Worm (Caenorhabditis elegans) whole organism, early embryonic: ENCODE data around the gene kcc-1.

Experiments
- B0310.2 ChIP-seq: sonication (generic microtip); optimal IDR thresholded peaks from 2 replicates; lab custom pipeline; 2016; ENCODE audit warnings: mild to moderate bottlenecking, missing genetic modification characterization, missing compliant biosample characterization
- F13C5.2 ChIP-seq: sonication (generic microtip); optimal IDR thresholded peaks from 2 replicates; lab custom pipeline; 2017; ENCODE audit warnings: mild to moderate bottlenecking, missing genetic modification characterization, inconsistent platforms, missing compliant biosample characterization
- aly-1 ChIP-seq: sonication (generic microtip); optimal IDR thresholded peaks from 2 replicates; lab custom pipeline; 2016; ENCODE audit warnings: missing genetic modification characterization, missing compliant biosample characterization
- ama-1 ChIP-seq: fragments of 150-350 bp; optimal IDR thresholded peaks from 2 replicates; lab custom pipeline; 2014
- ceh-13 ChIP-seq: fragments of 200-800 bp; sonication (Bioruptor generic); optimal IDR thresholded peaks from 2 replicates; lab custom pipeline; 2018; ENCODE audit warnings: mild to moderate bottlenecking, missing genetic modification characterization, missing compliant biosample characterization
- ceh-36 ChIP-seq: sonication (generic microtip); optimal IDR thresholded peaks from 2 replicates; lab custom pipeline; 2016; ENCODE audit warnings: missing genetic modification characterization, inconsistent platforms, missing compliant biosample characterization
- ets-7 ChIP-seq: sonication (generic microtip); optimal IDR thresholded peaks from 2 replicates; lab custom pipeline; 2016; ENCODE audit warnings: missing genotype, missing genetic modification characterization, missing compliant biosample characterization
- flt-1 ChIP-seq: fragments of 200-800 bp; sonication (Bioruptor generic); IDR thresholded peaks from 2 replicates; pipeline ENCODE4 v1.3.6; 2022; ENCODE audit warnings: missing genetic modification characterization, missing compliant biosample characterization
- hmbx-1 ChIP-seq: sonication (generic microtip); optimal IDR thresholded peaks from 2 replicates; lab custom pipeline; 2016; ENCODE audit warnings: mild to moderate bottlenecking, missing genetic modification characterization, missing compliant biosample characterization
- hmg-4 ChIP-seq: fragments of 200-800 bp; sonication (Bioruptor generic); optimal IDR thresholded peaks from 2 replicates; lab custom pipeline; 2018; ENCODE audit warnings: mild to moderate bottlenecking, missing genetic modification characterization, missing compliant biosample characterization
- hnd-1 ChIP-seq: sonication (generic microtip); optimal IDR thresholded peaks from 2 replicates; lab custom pipeline; 2016; ENCODE audit warnings: missing genetic modification characterization, missing compliant biosample characterization
- pes-1 ChIP-seq: fragments of 200-800 bp; sonication (Bioruptor generic); IDR thresholded peaks from 2 replicates; pipeline ENCODE4 v1.3.6; 2022; ENCODE audit warnings: missing genetic modification reagents, missing genetic modification characterization, missing compliant biosample characterization
- scrt-1 ChIP-seq: fragments of 200-800 bp; sonication (Bioruptor generic); IDR thresholded peaks from 2 replicates; pipeline ENCODE4 v1.3.6; 2022; ENCODE audit warnings: missing genetic modification characterization, missing compliant biosample characterization
- sea-1 ChIP-seq: fragments of 200-800 bp; sonication (Bioruptor generic); conservative IDR thresholded peaks from 2 replicates; pipeline ENCODE4 v1.3.6; 2022; ENCODE audit warnings: missing genetic modification characterization, missing compliant biosample characterization
- tbx-11 ChIP-seq: fragments of 200-800 bp; sonication (Bioruptor generic); IDR thresholded peaks from 2 replicates; pipeline ENCODE4 v1.3.6; 2022; ENCODE audit warnings: missing genetic modification characterization, missing compliant biosample characterization
- tbx-37 ChIP-seq: fragments of 200-800 bp; sonication (Bioruptor generic); conservative IDR thresholded peaks from 2 replicates; pipeline ENCODE4 v1.3.6; 2022; ENCODE audit warnings: missing genetic modification reagents, missing genetic modification characterization, missing compliant biosample characterization
- tra-4 ChIP-seq: sonication (generic microtip); optimal IDR thresholded peaks from 2 replicates; lab custom pipeline; 2017; ENCODE audit warnings: missing genetic modification characterization, missing compliant biosample characterization

Gene kcc-1

ce11 chrIV:7188030-7188429 lies 18.0 kb upstream of the kcc-1 start, which contains the start of gene C42D4.13:
Gene C42D4.13 (minus strand): TSS chrIV:7188130.
- TF ChIP-seq flt-1 (GFP tag; lab: Robert Waterston, UW) (no peak), F13C5.2 (tag; lab: Kevin White, UChicago) (no peak), tbx-11 (no peak), hmg-4 (GFP tag; lab: Kevin White, UChicago) (no peak), aly-1 (tag; lab: Kevin White, UChicago) (no peak), sea-1 (GFP tag; lab: Robert Waterston, UW) (no peak), hnd-1 (no peak), scrt-1 (GFP tag; lab: Robert Waterston, UW) (no peak), ets-7 (tag; lab: Kevin White, UChicago) (no peak), pes-1 (GFP tag; lab: Robert Waterston, UW) (no peak), ceh-36 (tag; lab: Kevin White, UChicago) (no peak), ama-1 (no peak), hmbx-1 (tag; lab: Kevin White, UChicago) (no peak), tbx-37 (GFP tag; lab: Robert Waterston, UW) (no peak), ceh-13 (GFP tag; lab: Kevin White, UChicago) (no peak)

DNA sequence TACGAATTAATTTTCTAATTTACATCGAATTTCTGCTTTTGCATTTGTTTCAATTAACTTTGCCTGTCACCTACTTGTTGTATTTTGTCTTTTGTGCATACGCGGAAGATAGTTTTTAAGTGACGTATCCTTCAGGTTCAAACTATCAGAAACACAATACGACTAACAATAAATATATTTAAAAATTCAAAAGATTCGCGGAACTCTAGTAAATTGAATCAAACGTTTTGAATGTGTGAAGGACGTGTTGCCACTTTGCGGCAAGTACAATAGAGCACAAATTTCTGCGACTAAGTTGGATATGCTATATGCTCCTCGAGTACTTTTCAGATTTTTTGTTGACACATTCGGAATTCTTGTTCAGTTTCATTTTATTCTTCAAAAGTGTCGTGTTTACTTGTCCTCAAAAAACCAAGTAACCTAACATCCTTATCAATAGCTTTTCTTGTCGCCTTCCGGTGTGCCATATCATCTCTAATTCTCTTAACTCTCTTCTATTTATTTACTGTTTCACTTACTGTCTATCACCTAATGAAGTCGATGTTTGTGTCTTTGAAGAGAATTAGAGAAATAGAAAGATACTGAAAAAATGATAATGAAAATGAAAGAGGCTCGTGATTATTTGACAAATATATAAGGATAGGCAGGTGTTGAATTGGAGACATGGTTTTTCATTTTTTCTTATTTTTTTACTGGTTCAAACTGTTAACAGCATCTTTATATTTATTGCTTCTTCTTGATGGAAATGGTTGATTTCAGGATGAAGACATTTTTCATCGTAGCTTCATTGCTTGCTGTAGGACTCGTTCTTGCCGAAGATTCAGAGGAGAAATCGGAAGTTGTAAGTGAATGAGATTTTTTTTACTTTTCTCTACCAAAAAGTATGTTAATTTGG lies 17.3 kb upstream of the kcc-1 start, which contains the start of gene srlf-7:
srlf-7 (plus strand) TSS at position 760 of the 895 bp plus-strand sequence.
- TF ChIP-seq flt-1 (GFP tag; lab: Robert Waterston, UW) (no peak), aly-1 (tag; lab: Kevin White, UChicago) (no peak), pes-1 (GFP tag; lab: Robert Waterston, UW) (no peak), B0310.2 (tag; lab: Kevin White, UChicago) (no peak), ceh-36 (tag; lab: Kevin White, UChicago) (no peak), hmg-4 (GFP tag; lab: Kevin White, UChicago) (no peak), sea-1 (GFP tag; lab: Robert Waterston, UW) (no peak), scrt-1 (GFP tag; lab: Robert Waterston, UW) (no peak), tra-4 (tag; lab: Kevin White, UChicago) (no peak), ama-1 (no peak), F13C5.2 (tag; lab: Kevin White, UChicago) (no peak), tbx-37 (GFP tag; lab: Robert Waterston, UW) (no peak), tbx-11 (no peak), hmbx-1 (tag; lab: Kevin White, UChicago) (no peak)

DNA sequence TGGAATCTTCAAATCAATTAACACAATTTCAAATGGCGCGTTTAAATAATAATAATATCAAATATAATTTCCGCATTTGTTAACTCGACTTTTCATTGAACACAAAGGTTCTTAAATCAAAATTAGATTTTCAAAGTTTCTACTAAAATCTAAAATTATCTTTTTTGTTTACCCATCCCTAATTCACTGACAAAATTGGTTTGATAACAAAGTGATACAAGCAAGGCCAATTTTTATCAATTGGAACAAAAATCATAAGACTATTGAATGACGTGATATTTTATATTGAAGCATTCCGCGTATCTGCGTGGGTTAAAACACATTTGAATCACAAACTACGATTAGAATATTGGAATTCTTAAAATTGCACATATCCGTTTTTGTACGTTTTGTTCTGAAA lies 15.7 kb upstream of the kcc-1 start:
- TF ChIP-seq ama-1 (no peak), ceh-36 (tag; lab: Kevin White, UChicago) (no peak), tra-4 (tag; lab: Kevin White, UChicago) (no peak), B0310.2 (tag; lab: Kevin White, UChicago) (no peak), pes-1 (GFP tag; lab: Robert Waterston, UW) (no peak), hnd-1 (no peak), scrt-1 (GFP tag; lab: Robert Waterston, UW) (no peak), hmbx-1 (tag; lab: Kevin White, UChicago) (no peak), F13C5.2 (tag; lab: Kevin White, UChicago) (no peak), tbx-11 (no peak), aly-1 (tag; lab: Kevin White, UChicago) (no peak), hmg-4 (GFP tag; lab: Kevin White, UChicago) (no peak), ceh-13 (GFP tag; lab: Kevin White, UChicago) (no peak), ets-7 (tag; lab: Kevin White, UChicago) (no peak), sea-1 (GFP tag; lab: Robert Waterston, UW) (no peak)

DNA sequence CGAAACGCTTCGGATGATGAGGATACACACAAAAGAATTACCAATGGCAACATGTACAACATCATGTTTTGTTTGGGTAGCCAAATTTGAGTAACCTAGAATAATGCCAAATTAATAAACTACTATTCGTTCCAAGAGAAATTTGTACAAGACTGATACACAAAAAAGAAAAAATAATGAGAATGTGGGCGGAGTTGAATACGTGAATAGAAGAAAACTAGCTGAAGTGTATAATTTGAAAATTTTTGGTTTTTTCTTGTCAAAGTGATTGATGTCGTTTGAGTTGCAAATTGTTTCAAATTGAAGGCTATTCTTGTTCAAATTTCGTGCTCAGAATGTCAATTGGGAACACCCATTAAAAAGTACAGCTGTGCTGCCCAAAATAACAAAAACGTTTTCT lies 14.3 kb upstream of the kcc-1 start, which contains the start of gene R13A1.5:
R13A1.5 (minus strand) TSS at position 101 of the 400 bp plus-strand sequence.
- TF ChIP-seq B0310.2 (tag; lab: Kevin White, UChicago) (no peak), hnd-1 (no peak), hmbx-1 (tag; lab: Kevin White, UChicago) (no peak), ets-7 (tag; lab: Kevin White, UChicago) (no peak), ceh-13 (GFP tag; lab: Kevin White, UChicago) (no peak), tbx-11 (no peak), ceh-36 (tag; lab: Kevin White, UChicago) (no peak), hmg-4 (GFP tag; lab: Kevin White, UChicago) (no peak), scrt-1 (GFP tag; lab: Robert Waterston, UW) (no peak), flt-1 (GFP tag; lab: Robert Waterston, UW) (no peak), aly-1 (tag; lab: Kevin White, UChicago) (no peak), tra-4 (tag; lab: Kevin White, UChicago) (no peak), F13C5.2 (tag; lab: Kevin White, UChicago) (no peak), sea-1 (GFP tag; lab: Robert Waterston, UW) (no peak), tbx-37 (GFP tag; lab: Robert Waterston, UW) (no peak), ama-1 (no peak)

ce11 chrIV:7195734-7196133 lies 10.3 kb upstream of the kcc-1 start, which contains the start of gene best-16:
Gene best-16 (minus strand): TSS chrIV:7195834.
- TF ChIP-seq scrt-1 (GFP tag; lab: Robert Waterston, UW) (no peak), ama-1 (no peak), ceh-36 (tag; lab: Kevin White, UChicago) (no peak), F13C5.2 (tag; lab: Kevin White, UChicago) (no peak), ets-7 (tag; lab: Kevin White, UChicago) (no peak), tbx-11 (no peak), flt-1 (GFP tag; lab: Robert Waterston, UW) (no peak), ceh-13 (GFP tag; lab: Kevin White, UChicago) (no peak), B0310.2 (tag; lab: Kevin White, UChicago) (no peak), sea-1 (GFP tag; lab: Robert Waterston, UW) (no peak), aly-1 (tag; lab: Kevin White, UChicago) (no peak)

DNA sequence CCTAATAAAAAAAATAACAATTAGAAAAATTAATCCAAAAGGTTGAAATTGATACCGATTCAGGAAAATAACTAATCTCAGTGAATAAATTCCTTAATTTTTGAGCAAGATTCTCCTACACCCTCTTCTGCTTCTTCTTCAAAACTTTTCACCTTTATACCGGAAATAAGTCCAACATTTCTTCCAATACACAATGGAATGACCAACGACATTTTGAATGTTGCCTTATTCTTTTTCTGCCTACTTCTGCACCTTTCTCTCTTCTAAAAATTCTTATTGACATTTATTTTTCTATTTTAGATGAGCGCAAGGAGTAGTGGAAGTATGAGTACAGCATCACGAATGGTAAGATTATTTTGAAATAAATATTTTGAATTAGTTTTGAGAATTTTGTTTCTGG lies 9.2 kb upstream of the kcc-1 start, which contains the start of gene unc-8:
unc-8 (plus strand) TSS at position 301 of the 400 bp plus-strand sequence.
- no peak for TF ChIP-seq hmg-4 (GFP tag; lab: Kevin White, UChicago)
- TF ChIP-seq ceh-13 (GFP tag; lab: Kevin White, UChicago): no peak
- TF ChIP-seq hmbx-1 (tag; lab: Kevin White, UChicago): no peak
- no peak for TF ChIP-seq ceh-36 (tag; lab: Kevin White, UChicago)
- no peak for TF ChIP-seq sea-1 (GFP tag; lab: Robert Waterston, UW)
- TF ChIP-seq flt-1 (GFP tag; lab: Robert Waterston, UW): no peak
- no peak for TF ChIP-seq F13C5.2 (tag; lab: Kevin White, UChicago)
- no peak for TF ChIP-seq tra-4 (tag; lab: Kevin White, UChicago)
- no peak for TF ChIP-seq B0310.2 (tag; lab: Kevin White, UChicago)
- TF ChIP-seq aly-1 (tag; lab: Kevin White, UChicago): no peak
- TF ChIP-seq hnd-1: no peak
- no peak for TF ChIP-seq pes-1 (GFP tag; lab: Robert Waterston, UW)
